Worm (Caenorhabditis elegans): Measurements from ENCODE around the gene C45B11.2.

C45B11.2 gene

DNA sequence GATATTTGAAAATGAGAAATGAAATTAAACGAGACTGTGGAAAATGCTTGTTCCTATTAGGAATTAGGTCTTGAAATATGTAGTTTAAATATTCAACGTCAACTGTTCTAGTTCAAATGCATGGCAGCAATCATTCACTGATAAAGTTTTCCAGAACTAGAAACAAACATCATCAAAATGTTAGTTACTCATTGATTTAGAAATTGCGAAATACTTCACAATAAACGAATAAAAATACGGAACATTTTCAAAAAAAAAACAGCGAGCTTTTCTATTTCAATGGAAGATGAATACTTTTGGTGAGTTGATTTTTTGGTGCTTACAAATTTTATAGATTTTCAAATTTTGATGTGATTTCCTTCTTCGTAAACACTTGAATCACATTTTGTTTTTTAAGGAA, at the start of gene C45B11.2:
TSS of gene C45B11.2 (plus strand) at position 173 of the 400 bp plus-strand sequence.
- no peak for TF ChIP-seq unc-62 (GFP tag; optimal IDR thresholded peaks at IDR 0.05)

DNA sequence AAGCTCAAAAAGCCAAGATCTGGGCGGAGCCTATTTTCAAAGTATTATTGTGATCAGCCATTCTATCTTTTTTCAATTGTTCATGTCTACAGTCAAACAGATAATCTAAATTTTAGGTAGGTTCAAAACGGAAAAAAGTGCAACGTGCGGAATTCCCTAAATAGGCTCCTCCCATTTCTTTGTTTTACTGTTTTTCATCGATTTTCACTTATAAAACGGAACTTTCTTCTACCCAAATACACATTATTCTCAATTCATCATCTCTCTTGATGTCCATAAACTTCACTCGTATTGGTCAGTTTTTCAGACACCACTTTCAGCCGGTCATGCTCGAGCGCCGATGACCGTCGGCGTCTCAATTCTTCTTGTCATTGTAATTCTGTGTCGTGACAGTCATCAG, 43.7 kb upstream of the C45B11.2 start, which contains the start of gene F53B7.7:
TSS of gene F53B7.7 (plus strand) at position 301 of the 400 bp plus-strand sequence.
- no peak for TF ChIP-seq unc-62 (GFP tag; optimal IDR thresholded peaks at IDR 0.05)

DNA sequence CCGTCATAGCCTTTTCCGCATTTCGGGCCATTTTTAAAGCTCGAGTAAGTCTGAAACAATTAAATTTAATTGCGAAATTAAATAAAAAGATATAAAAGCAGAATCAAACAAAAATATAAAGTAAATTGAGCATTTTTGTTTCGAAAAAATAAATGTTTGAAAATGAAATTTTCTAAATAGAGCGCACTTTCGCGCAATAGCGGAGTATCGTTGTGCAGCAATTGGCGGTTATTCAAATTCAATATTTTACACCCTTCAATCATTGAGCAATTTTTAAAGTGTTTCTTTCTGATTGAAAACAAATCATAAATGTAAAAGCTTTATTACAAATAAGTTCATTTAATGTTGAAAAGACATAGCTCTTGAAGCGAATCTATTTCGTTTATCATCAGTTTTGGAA, 41.9 kb upstream of the C45B11.2 start, which contains the start of gene isy-1:
TSS of gene isy-1 (minus strand) at position 50 of the 400 bp plus-strand sequence.
- no peak for TF ChIP-seq unc-62 (GFP tag; optimal IDR thresholded peaks at IDR 0.05)

DNA sequence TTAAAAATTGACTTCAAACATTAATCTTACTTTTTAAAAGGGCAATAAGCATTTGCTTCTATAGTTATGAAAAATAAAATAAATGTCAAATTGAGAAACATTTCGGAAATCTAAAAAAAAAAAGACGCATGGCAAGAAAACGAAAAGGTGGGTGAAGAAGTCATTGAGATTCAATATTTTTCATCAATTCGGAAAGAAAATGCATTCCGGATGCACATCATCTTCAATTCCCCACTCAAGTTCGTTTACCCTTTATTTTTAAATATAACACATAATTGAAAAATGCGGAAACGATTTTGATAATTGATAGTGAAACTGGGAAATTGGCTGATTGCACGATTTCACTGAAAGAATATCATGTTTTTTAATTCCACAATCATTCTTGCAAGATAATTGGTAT, 40.1 kb upstream of the C45B11.2 start, which contains the start of gene F53B7.4:
TSS of gene F53B7.4 (minus strand) at position 101 of the 400 bp plus-strand sequence.
- no peak for TF ChIP-seq unc-62 (GFP tag; optimal IDR thresholded peaks at IDR 0.05)

DNA sequence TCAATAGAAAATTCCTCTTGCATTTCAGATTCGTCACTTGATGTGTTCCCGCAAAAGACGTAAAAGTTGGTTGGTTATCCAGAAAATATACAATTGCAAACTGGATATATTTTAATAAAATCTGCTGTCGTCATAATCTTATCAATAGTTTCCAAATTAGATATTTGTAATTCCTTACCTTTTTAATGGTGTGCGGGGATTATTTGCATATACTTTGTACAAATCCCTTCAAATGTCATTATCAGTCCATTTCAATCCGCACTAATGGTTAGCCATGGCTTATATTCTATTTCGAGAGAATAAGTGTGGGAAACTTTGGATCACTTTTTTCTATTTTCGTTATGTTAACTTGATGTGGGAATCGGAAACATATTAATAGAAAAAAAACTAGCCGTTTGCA, 38.4 kb upstream of the C45B11.2 start:
- no peak for TF ChIP-seq unc-62 (GFP tag; optimal IDR thresholded peaks at IDR 0.05)

DNA sequence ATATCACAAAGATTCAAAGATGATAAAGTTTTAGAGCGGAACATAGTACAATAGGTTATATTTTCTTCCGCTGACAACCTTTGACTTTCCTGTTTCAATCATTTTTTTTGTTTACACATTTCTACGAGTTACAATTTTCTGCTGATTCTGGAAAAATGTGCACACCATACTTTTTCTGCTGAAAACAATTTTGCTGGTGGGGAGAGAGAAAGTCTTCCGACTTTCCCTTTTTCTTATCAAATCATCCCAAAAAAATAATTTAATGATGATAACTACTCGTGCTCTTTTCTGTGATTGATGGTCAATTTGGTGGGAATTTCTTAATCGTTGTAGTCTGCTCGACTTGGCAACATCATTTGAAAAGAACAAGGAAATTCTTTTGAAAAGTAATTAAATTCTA, 34.9 kb upstream of the C45B11.2 start:
- TF ChIP-seq unc-62 (GFP tag; optimal IDR thresholded peaks at IDR 0.05) = no peak

DNA sequence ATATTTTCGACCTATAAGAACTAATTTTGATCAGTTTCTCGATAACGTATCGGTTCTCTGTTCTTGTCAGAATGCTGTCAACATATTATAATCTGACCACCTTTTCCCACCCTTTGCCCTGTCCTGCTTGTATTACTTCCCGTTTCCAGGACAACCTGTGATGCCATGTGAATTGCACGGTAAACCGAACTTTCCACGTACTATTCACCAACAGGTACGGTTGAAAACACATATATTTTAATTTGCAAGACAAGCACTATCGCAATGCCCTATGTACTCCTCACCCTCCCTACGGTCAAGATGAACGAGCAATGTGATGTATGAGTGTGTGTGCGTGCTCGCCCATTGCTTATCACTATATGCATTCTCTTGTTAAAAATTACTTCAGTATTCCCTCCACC, 33.4 kb upstream of the C45B11.2 start:
- TF ChIP-seq unc-62 (GFP tag; optimal IDR thresholded peaks at IDR 0.05) = no peak

DNA sequence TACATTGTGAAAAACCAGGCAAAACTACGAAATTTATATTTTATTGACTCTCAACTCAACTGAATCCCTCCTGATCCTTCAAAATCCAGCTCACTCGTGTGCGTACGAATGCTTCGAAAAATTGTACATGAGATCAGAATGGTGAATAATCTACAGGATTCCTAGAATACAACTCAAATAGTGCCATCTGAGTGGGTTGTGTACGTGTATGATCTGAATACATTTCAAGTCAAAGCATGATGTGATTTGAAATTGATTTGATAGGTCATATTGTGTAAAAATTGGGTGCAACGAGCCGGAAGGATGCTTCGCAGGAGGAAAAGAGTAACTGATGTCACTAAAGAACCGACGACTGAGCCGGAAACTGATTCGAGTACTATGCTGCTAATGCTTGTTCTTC, 31.7 kb upstream of the C45B11.2 start:
- TF ChIP-seq unc-62 (GFP tag; optimal IDR thresholded peaks at IDR 0.05) = no peak

DNA sequence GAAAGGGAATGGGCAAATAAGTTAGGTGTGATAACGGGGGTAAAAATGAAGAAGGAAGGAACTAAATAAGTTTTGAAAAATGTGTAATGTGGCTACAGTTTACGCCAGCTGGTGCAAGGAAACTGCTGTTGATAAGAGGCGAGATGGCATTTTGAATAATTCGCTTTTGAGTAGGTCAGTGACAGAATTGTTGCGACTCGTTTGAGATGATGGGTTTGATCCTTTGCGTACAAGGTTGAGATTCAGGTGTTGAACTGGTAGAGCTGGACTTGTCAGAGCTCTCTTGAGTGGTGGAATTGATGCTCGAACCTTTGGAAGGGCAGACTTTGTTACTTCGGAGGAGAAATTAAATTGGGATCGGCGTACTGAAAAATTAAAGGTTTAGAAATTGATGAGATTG, 30.7 kb upstream of the C45B11.2 start:
- TF ChIP-seq unc-62 (GFP tag; optimal IDR thresholded peaks at IDR 0.05) = no peak

DNA sequence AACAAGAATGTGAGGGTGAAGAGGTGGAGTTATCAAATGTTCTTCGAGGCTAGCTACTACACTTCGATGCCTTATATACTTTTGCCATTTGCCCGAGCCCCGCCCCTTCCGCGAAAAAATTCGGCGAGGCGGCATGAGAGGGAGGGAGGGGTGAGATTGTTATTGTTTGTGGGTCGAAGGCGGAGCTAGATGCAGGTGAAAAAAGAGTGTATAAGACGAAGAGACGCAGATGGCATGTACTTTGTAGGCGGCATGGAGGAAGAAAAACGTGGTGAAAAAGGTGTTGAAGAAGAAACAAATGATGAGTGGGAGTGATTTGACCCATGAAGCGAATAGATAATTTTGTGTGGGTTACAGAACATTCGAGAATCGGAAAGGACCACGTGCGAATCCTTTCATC, 30.1 kb upstream of the C45B11.2 start, which contains the start of gene C13G3.1:
TSS of gene C13G3.1 (minus strand) at position 47 of the 400 bp plus-strand sequence.
- TF ChIP-seq unc-62 (GFP tag; optimal IDR thresholded peaks at IDR 0.05) = no peak

DNA sequence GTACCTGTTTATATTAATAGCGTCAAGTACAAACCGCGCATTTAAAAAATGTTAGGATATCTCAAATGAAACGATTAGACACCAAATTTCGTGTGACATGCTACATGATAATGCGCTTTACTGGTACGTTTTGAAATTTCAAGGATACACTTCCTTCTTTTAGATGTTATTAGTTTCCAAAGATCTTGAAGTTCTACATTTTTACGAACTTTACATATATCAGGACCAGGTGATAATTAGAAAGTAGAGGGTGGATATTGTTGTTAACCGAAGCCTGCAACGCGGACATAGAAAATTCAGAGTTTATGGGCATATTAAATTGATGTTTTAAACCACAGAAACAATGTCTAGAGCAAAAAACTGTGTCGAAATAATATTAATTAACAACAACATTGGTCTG, 29.3 kb upstream of the C45B11.2 start:
- TF ChIP-seq unc-62 (GFP tag; optimal IDR thresholded peaks at IDR 0.05) = no peak

DNA sequence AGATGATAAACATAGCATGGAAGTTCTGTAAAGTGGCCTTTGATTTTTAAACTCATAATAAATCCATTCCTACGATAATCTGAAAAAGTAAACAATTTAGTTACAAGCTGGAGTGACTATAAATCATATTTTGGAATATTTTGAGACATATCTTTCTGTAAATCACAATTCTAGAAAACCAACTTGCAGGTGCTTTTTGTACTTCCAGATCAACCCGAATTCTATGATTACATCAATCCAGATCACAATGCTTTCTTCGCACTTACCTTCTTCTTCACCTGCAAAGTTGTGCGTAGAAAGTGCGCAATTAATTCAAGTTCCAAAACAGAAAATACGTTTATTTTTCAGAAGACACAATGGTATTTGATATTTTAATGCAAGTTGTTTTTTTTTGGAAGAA, 27.8 kb upstream of the C45B11.2 start:
- no peak for TF ChIP-seq unc-62 (GFP tag; optimal IDR thresholded peaks at IDR 0.05)

DNA sequence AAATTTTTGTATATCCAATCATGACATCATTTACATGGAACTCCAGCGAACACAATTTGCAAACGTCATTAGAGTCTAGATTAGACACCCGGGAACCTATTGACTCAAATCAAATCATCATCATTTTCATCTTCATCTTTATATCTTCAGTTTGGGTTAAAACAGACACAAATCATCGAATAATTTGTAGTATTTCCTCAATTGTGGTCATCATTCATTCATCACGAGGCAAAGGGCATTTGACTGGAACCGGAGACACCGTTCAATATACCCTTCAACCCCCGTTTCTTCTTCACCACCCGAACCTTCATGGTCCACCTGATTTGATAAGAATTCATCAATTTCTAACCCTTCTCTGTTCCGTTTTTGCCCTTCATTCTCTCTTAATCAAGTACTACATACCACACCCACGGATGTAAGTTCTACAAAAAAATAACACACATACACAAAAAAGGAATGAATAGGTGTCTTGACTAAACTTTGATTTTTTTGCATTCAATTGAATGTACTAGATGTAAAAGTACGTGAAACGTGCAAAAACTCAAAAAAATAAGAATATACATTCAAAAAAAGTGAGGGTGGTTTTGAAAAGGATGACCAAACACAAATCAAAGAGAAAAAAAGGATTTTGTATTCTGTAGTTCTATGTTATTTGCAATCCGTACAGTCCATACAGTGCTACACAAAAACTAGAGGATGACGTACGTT, 25.5 kb upstream of the C45B11.2 start:
- TF ChIP-seq unc-62 (GFP tag; optimal IDR thresholded peaks at IDR 0.05) = no peak

DNA sequence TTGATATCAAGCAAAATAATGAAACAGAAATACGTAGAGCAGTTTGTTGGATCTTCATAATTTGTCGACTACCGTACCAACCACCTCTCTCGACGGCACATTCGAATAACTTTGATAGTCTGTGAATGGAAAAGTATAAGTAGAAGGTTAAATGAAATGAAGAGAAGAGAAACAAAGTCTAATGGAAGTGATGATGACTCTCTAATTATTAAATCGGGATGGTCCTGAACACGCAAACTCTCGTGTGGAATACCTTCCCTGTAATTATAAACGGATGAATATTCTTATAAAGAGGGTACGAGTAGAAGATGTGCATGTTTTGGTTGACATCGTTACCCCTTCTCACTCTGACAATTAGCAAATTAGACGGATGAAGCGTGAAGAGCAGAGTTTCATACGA, 19.7 kb upstream of the C45B11.2 start, which contains the start of the genes C13G3.12 and hot-6:
TSS of gene C13G3.12 (minus strand) at position 101 of the 400 bp plus-strand sequence.
TSS of gene hot-6 (minus strand) at position 121 of the 400 bp plus-strand sequence.
- TF ChIP-seq unc-62 (GFP tag; optimal IDR thresholded peaks at IDR 0.05) = no peak

DNA sequence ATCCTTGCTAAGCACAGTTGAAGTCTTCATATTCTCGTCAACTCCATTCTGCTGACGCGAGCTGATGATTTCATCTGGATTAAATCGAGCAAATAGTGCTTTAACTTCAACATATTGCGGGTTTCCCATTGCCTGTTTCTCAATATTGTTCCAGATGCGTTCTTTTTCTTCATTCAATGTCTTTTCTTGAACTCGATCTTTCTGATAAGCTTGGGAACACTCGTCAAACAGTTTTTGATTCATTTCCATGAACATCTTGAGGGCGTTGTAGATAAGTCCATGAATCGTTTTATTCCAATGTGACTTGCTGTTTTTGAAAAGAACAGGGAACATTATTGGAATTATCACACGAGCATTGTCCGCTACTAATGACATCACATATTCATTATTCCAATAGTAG, 14.8 kb upstream of the C45B11.2 start:
- TF ChIP-seq unc-62 (GFP tag; optimal IDR thresholded peaks at IDR 0.05) = no peak

DNA sequence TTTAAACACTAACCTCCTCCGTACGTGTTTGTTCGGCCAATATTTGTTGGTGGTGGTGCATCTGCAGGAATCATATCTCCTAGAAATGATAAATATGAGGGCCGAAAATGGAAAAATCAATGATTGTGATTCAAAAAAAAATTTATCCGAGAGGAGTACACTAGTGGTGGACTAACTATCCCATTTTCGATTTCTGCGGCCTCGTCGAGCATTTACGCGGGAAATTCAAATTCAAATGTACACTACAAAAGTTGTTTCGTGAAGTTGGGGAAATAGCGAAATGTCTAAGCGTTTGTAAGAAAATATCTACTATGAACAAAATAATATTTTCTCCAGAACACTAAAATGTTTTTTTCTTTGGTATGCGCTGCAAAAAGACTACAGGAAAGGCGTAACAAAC, 13.2 kb upstream of the C45B11.2 start:
- TF ChIP-seq unc-62 (GFP tag; optimal IDR thresholded peaks at IDR 0.05) = no peak

DNA sequence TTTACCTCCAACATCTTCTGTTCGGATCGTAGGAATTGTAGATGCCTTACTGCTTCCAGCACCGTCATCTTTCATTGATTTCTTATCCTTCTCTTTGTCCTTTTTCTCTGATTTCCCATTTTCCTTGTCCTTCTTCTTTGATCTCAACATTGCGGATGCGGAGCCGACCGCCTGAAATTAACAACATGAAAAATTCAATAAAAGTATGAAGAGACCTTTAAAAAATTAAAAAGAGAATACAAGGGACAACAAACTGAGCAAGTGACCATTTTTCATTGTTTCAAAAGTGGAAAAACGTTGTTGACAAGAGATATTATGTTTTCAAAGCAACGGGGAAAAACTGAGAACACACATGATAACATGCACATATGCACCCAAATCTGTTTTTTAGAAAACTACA, 11.8 kb upstream of the C45B11.2 start:
- TF ChIP-seq unc-62 (GFP tag; optimal IDR thresholded peaks at IDR 0.05) = no peak

Measured in whole organism, dauer.